Worm (Caenorhabditis elegans) whole organism, L3 larva: ENCODE results near the gene cyn-9.

Experiments used
- R02D3.7 ChIP-seq: fragments of 150-350 bp; optimal IDR thresholded peaks from 2 replicates; lab custom pipeline; 2014; ENCODE audit warnings: missing biosample characterization, missing genetic modification characterization
- ZK546.5 ChIP-seq: sonication (generic microtip); optimal IDR thresholded peaks from 2 replicates; lab custom pipeline; 2017; ENCODE audit warnings: missing biosample characterization, missing genetic modification characterization
- aly-2 ChIP-seq: fragments of 150-350 bp; optimal IDR thresholded peaks from 2 replicates; lab custom pipeline; 2014; ENCODE audit warnings: missing biosample characterization, missing genetic modification characterization
- ceh-16 ChIP-seq: sonication (generic microtip); optimal IDR thresholded peaks from 2 replicates; lab custom pipeline; 2017; ENCODE audit warnings: missing biosample characterization, missing genetic modification characterization
- ceh-28 ChIP-seq: fragments of 150-350 bp; optimal IDR thresholded peaks from 2 replicates; lab custom pipeline; 2014; ENCODE audit warnings: missing biosample characterization, missing genetic modification reagents, missing genetic modification characterization
- ceh-9 ChIP-seq: sonication (generic microtip); optimal IDR thresholded peaks from 2 replicates; lab custom pipeline; 2018; ENCODE audit warnings: missing biosample characterization, missing genetic modification characterization
- egl-27 ChIP-seq: sonication (generic microtip); optimal IDR thresholded peaks from 4 replicates; lab custom pipeline; 2017; ENCODE audit warnings: missing biosample characterization, missing genetic modification reagents, missing genetic modification characterization
- egl-5 ChIP-seq: fragments of 150-350 bp; optimal IDR thresholded peaks from 2 replicates; lab custom pipeline; 2017; ENCODE audit warnings: missing biosample characterization, missing genetic modification reagents, missing genetic modification characterization, inconsistent platforms
- elt-1 ChIP-seq: fragments of 150-350 bp; optimal IDR thresholded peaks from 2 replicates; lab custom pipeline; 2014; ENCODE audit warnings: missing biosample characterization, missing genetic modification characterization
- elt-2 ChIP-seq: sonication (generic microtip); optimal IDR thresholded peaks from 2 replicates; lab custom pipeline; 2016; ENCODE audit warnings: missing genetic modification reagents, mild to moderate bottlenecking, missing genetic modification characterization, missing compliant biosample characterization
- elt-3 ChIP-seq, 3 experiments: fragments of 150-350 bp in 1 of 3; sonication (generic microtip) in 2 of 3; optimal IDR thresholded peaks; 2 replicates in 2 of 3; 4 replicates in 1 of 3; lab custom pipeline; 2014 to 2017; ENCODE audit warnings: missing biosample characterization in 3 of 3, missing genetic modification characterization in 3 of 3
- eor-1 ChIP-seq, 2 experiments: fragments of 150-350 bp; optimal IDR thresholded peaks; 2 replicates each; lab custom pipeline; 2014 to 2018; ENCODE audit warnings: missing biosample characterization in 2 of 2, missing genetic modification characterization in 2 of 2
- fkh-10 ChIP-seq: sonication (generic microtip); optimal IDR thresholded peaks from 2 replicates; lab custom pipeline; 2017; ENCODE audit warnings: missing biosample characterization, missing genetic modification reagents, missing genetic modification characterization
- fkh-2 ChIP-seq: fragments of 150-350 bp; optimal IDR thresholded peaks from 2 replicates; lab custom pipeline; 2014; ENCODE audit warnings: missing biosample characterization, missing genetic modification reagents, missing genetic modification characterization
- fos-1 ChIP-seq: fragments of 150-350 bp; optimal IDR thresholded peaks from 2 replicates; lab custom pipeline; 2014; ENCODE audit warnings: missing biosample characterization, missing genetic modification characterization
- hmg-11 ChIP-seq: sonication (generic microtip); optimal IDR thresholded peaks from 2 replicates; lab custom pipeline; 2016; ENCODE audit warnings: missing genetic modification characterization, missing compliant biosample characterization
- jun-1 ChIP-seq: fragments of 150-350 bp; optimal IDR thresholded peaks from 2 replicates; lab custom pipeline; 2014; ENCODE audit warnings: missing biosample characterization, missing genetic modification reagents, missing genetic modification characterization
- lin-15B ChIP-seq: fragments of 150-350 bp; optimal IDR thresholded peaks from 2 replicates; lab custom pipeline; 2014; ENCODE audit warnings: missing biosample characterization, missing genetic modification characterization
- lin-39 ChIP-seq: fragments of 150-350 bp; optimal IDR thresholded peaks from 2 replicates; lab custom pipeline; 2018; ENCODE audit warnings: missing biosample characterization, missing genetic modification reagents, missing genetic modification characterization
- lsy-12 ChIP-seq: sonication (generic microtip); optimal IDR thresholded peaks from 2 replicates; lab custom pipeline; 2016; ENCODE audit warnings: mild to moderate bottlenecking, missing genetic modification characterization, missing compliant biosample characterization
- mdl-1 ChIP-seq: fragments of 150-350 bp; optimal IDR thresholded peaks from 2 replicates; lab custom pipeline; 2014; ENCODE audit warnings: missing biosample characterization, missing genetic modification characterization
- mml-1 ChIP-seq: fragments of 150-350 bp; sonication (generic microtip); optimal IDR thresholded peaks from 3 replicates; lab custom pipeline; 2014; ENCODE audit warnings: missing biosample characterization, missing genetic modification characterization
- nfya-1 ChIP-seq: sonication (generic microtip); optimal IDR thresholded peaks from 2 replicates; lab custom pipeline; 2017; ENCODE audit warnings: missing genetic modification characterization, mild to moderate bottlenecking, missing compliant biosample characterization, antibody characterized with exemption, moderate library complexity; ENCODE audit not compliant: insufficient read depth
- nhr-11 ChIP-seq: fragments of 150-350 bp; optimal IDR thresholded peaks from 2 replicates; lab custom pipeline; 2014; ENCODE audit warnings: missing biosample characterization, missing genetic modification characterization
- nhr-12 ChIP-seq: fragments of 150-350 bp; optimal IDR thresholded peaks from 2 replicates; lab custom pipeline; 2014; ENCODE audit warnings: missing biosample characterization, missing genetic modification characterization
- nhr-23 ChIP-seq: fragments of 150-350 bp; optimal IDR thresholded peaks from 2 replicates; lab custom pipeline; 2014; ENCODE audit warnings: missing biosample characterization, missing genetic modification reagents, missing genetic modification characterization
- nhr-237 ChIP-seq: fragments of 150-350 bp; optimal IDR thresholded peaks from 2 replicates; lab custom pipeline; 2014; ENCODE audit warnings: missing biosample characterization, missing genetic modification characterization
- nhr-25 ChIP-seq: sonication (generic microtip); optimal IDR thresholded peaks from 2 replicates; lab custom pipeline; 2017; ENCODE audit warnings: missing biosample characterization, missing genetic modification characterization
- nhr-28 ChIP-seq: fragments of 150-350 bp; optimal IDR thresholded peaks from 2 replicates; lab custom pipeline; 2014; ENCODE audit warnings: missing biosample characterization, missing genetic modification characterization
- nhr-43 ChIP-seq: sonication (generic microtip); optimal IDR thresholded peaks from 2 replicates; lab custom pipeline; 2016; ENCODE audit warnings: mild to moderate bottlenecking, missing genetic modification characterization, missing compliant biosample characterization; ENCODE audit not compliant: poor library complexity, severe bottlenecking
- nhr-67 ChIP-seq: fragments of 150-350 bp; optimal IDR thresholded peaks from 2 replicates; lab custom pipeline; 2014; ENCODE audit warnings: missing biosample characterization, missing genetic modification characterization
- nhr-76 ChIP-seq: fragments of 150-350 bp; sonication (generic microtip); optimal IDR thresholded peaks from 5 replicates; lab custom pipeline; 2014; ENCODE audit warnings: missing biosample characterization, missing genetic modification characterization
- nhr-77 ChIP-seq: fragments of 150-350 bp; optimal IDR thresholded peaks from 2 replicates; lab custom pipeline; 2014; ENCODE audit warnings: missing biosample characterization, missing genetic modification characterization
- pha-4 ChIP-seq: fragments of 150-350 bp; optimal IDR thresholded peaks from 2 replicates; lab custom pipeline; 2014; ENCODE audit warnings: missing biosample characterization, missing genetic modification reagents, missing genetic modification characterization
- pqm-1 ChIP-seq: fragments of 150-350 bp; optimal IDR thresholded peaks from 2 replicates; lab custom pipeline; 2017; ENCODE audit warnings: missing biosample characterization, missing genetic modification characterization, inconsistent platforms
- sea-2 ChIP-seq: fragments of 150-350 bp; sonication (generic microtip); optimal IDR thresholded peaks from 4 replicates; lab custom pipeline; 2014; ENCODE audit warnings: missing biosample characterization, missing genetic modification reagents, missing genetic modification characterization
- skn-1 ChIP-seq: fragments of 150-350 bp; optimal IDR thresholded peaks from 2 replicates; lab custom pipeline; 2014; ENCODE audit warnings: missing biosample characterization, missing genetic modification characterization
- snpc-4 ChIP-seq: fragments of 150-350 bp; optimal IDR thresholded peaks from 2 replicates; lab custom pipeline; 2014; ENCODE audit warnings: missing biosample characterization, missing genetic modification characterization
- tbx-2 ChIP-seq: sonication (generic microtip); optimal IDR thresholded peaks from 2 replicates; lab custom pipeline; 2016; ENCODE audit warnings: mild to moderate bottlenecking, missing genetic modification characterization, missing compliant biosample characterization
- unc-39 ChIP-seq: sonication (generic microtip); optimal IDR thresholded peaks from 4 replicates; lab custom pipeline; 2017; ENCODE audit warnings: missing biosample characterization, missing genetic modification characterization
- zag-1 ChIP-seq: fragments of 150-350 bp; optimal IDR thresholded peaks from 2 replicates; lab custom pipeline; 2014; ENCODE audit warnings: missing biosample characterization, missing genetic modification characterization
- ztf-11 ChIP-seq: fragments of 150-350 bp; optimal IDR thresholded peaks from 2 replicates; lab custom pipeline; 2014; ENCODE audit warnings: missing biosample characterization, missing genetic modification characterization
- ztf-4 ChIP-seq: fragments of 150-350 bp; optimal IDR thresholded peaks from 2 replicates; lab custom pipeline; 2014; ENCODE audit warnings: missing biosample characterization, missing genetic modification characterization

Gene cyn-9

ce11 chrIII:3650677-3651315, 48.6 kb downstream of the cyn-9 start, which contains the start of the genes madf-8 and gsr-1:
Gene madf-8 (minus strand): TSS chrIII:3650832.
Gene gsr-1 (plus strand): TSS chrIII:3650907.
- no peak for TF ChIP-seq tbx-2 (tag; lab: Kevin White, UChicago)
- peak; percentile 12 for TF ChIP-seq lin-39
- TF ChIP-seq nhr-25 (tag; lab: Kevin White, UChicago), result peak; percentile 1
- TF ChIP-seq fos-1 (tag; lab: Kevin White, UChicago), result no peak
- peak; percentile 27 for TF ChIP-seq pha-4 (tag; lab: Kevin White, UChicago)
- no peak for TF ChIP-seq snpc-4 (tag; lab: Kevin White, UChicago)
- peak; percentile 0 for TF ChIP-seq R02D3.7 (tag; lab: Kevin White, UChicago)
- TF ChIP-seq pqm-1, result peak; percentile 16
- TF ChIP-seq elt-2, result peak; percentile 16
- peak; percentile 65 for TF ChIP-seq nfya-1
- peak; percentile 36 for TF ChIP-seq hmg-11
- TF ChIP-seq lin-15B (tag; lab: Kevin White, UChicago), result peak; percentile 46

DNA sequence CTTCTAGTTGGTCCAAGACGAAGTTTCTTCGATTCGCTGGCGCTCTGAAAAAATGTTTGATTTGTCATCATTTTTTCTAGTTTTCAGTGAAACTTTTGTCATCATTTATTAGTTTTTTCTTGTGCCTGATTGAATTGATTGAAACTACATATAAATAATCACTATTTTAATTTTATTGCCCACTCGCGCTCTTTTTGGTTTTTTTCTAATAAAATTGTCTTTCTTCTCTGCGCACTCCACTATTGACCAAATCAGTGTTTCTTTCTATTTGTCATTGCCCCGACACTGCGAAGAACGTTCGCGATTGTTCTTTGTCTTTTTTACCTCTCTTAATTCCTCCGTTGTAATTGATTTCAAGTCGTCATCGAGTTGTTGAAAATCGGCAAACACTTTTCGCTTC, 49.2 kb downstream of the cyn-9 start:
- TF ChIP-seq nhr-23 (tag; lab: Kevin White, UChicago), result no peak
- TF ChIP-seq jun-1 (tag; lab: Kevin White, UChicago), result no peak
- TF ChIP-seq elt-2, result peak; percentile 72
- TF ChIP-seq unc-39 (tag; lab: Kevin White, UChicago), result no peak
- peak; percentile 78 for TF ChIP-seq pha-4 (tag; lab: Kevin White, UChicago)
- no peak for TF ChIP-seq fkh-10 (GFP tag; lab: Kevin White, UChicago)
- TF ChIP-seq egl-5 (tag; lab: Kevin White, UChicago), result peak; percentile 11
- no peak for TF ChIP-seq nhr-77 (tag; lab: Kevin White, UChicago)
- TF ChIP-seq elt-1, result no peak
- no peak for TF ChIP-seq nhr-12 (tag; lab: Kevin White, UChicago)
- TF ChIP-seq hmg-11, result no peak
- no peak for TF ChIP-seq elt-3 (tag; optimal IDR thresholded peaks at IDR 0.05; lab: Kevin White, UChicago)
- no peak for TF ChIP-seq nfya-1
- no peak for TF ChIP-seq fkh-2 (tag; lab: Kevin White, UChicago)
- TF ChIP-seq nhr-67 (tag; lab: Kevin White, UChicago), result no peak
- TF ChIP-seq lin-15B (tag; lab: Kevin White, UChicago), result no peak
- no peak for TF ChIP-seq mdl-1 (tag; lab: Kevin White, UChicago)
- no peak for TF ChIP-seq egl-27 (tag; lab: Kevin White, UChicago)
- no peak for TF ChIP-seq mml-1 (tag; lab: Kevin White, UChicago)
- TF ChIP-seq fos-1 (tag; lab: Kevin White, UChicago), result no peak
- TF ChIP-seq nhr-76, result no peak
- no peak for TF ChIP-seq zag-1 (tag; lab: Kevin White, UChicago)
- TF ChIP-seq sea-2 (GFP tag; lab: Kevin White, UChicago), result no peak
- no peak for TF ChIP-seq ztf-4 (tag; lab: Kevin White, UChicago)
- TF ChIP-seq ztf-11, result no peak
- no peak for TF ChIP-seq eor-1 (tag; optimal IDR thresholded peaks at IDR 0.05; lab: Kevin White, UChicago)
- no peak for TF ChIP-seq nhr-43
- TF ChIP-seq lsy-12, result no peak
- TF ChIP-seq nhr-237 (tag; lab: Kevin White, UChicago), result no peak
- TF ChIP-seq ceh-9 (tag; lab: Kevin White, UChicago), result no peak
- TF ChIP-seq nhr-28 (tag; lab: Kevin White, UChicago), result no peak
- peak; percentile 64 for TF ChIP-seq pqm-1
- TF ChIP-seq ceh-16, result no peak
- TF ChIP-seq nhr-11, result no peak
- TF ChIP-seq nhr-25 (tag; lab: Kevin White, UChicago), result peak; percentile 49
- no peak for TF ChIP-seq tbx-2 (tag; lab: Kevin White, UChicago)
- no peak for TF ChIP-seq ceh-28 (tag; lab: Kevin White, UChicago)
- peak; percentile 51 for TF ChIP-seq skn-1 (tag; lab: Kevin White, UChicago)
- TF ChIP-seq snpc-4 (tag; lab: Kevin White, UChicago), result no peak
- TF ChIP-seq aly-2 (tag; lab: Kevin White, UChicago), result no peak
- no peak for TF ChIP-seq lin-39
- TF ChIP-seq ZK546.5 (tag; lab: Kevin White, UChicago), result no peak
